Fruit fly (Drosophila melanogaster) whole organism, embryonic: ENCODE data around the gene Shawn.

Source experiments
- Ada2b ChIP-seq: fragments of 200-800 bp; sonication (Bioruptor generic); IDR thresholded peaks from 2 replicates; pipeline ENCODE4 v1.3.6; 2022; ENCODE audit warnings: missing biosample characterization, missing genetic modification characterization
- Aef1 ChIP-seq: fragments of 200-800 bp; sonication (Bioruptor generic); IDR thresholded peaks from 3 replicates; pipeline ENCODE4 v1.3.6; 2022; ENCODE audit warnings: missing biosample characterization, missing genetic modification characterization
- Awh ChIP-seq: fragments of 200-800 bp; sonication (Bioruptor generic); IDR thresholded peaks from 2 replicates; pipeline ENCODE4, ENCODE4 v1.3.6; 2022; ENCODE audit warnings: missing biosample characterization, missing genetic modification characterization
- BEAF-32 ChIP-seq: fragments of 200-800 bp; sonication (Bioruptor generic); optimal IDR thresholded peaks from 3 replicates; lab custom pipeline; 2017; ENCODE audit warnings: missing biosample characterization, missing genetic modification characterization, mild to moderate bottlenecking, moderate library complexity, missing genetic modification reagents
- Bdp1 ChIP-seq: fragments of 200-800 bp; sonication (Bioruptor generic); optimal IDR thresholded peaks from 3 replicates; lab custom pipeline; 2016; ENCODE audit warnings: missing biosample characterization, missing genetic modification characterization
- Bgb ChIP-seq: fragments of 200-800 bp; sonication (Bioruptor generic); IDR thresholded peaks from 2 replicates; pipeline ENCODE4 v1.3.6; 2022; ENCODE audit warnings: missing biosample characterization, missing genetic modification characterization; ENCODE audit not compliant: partially characterized antibody
- CG10366 ChIP-seq: fragments of 200-800 bp; sonication (Bioruptor generic); IDR thresholded peaks from 2 replicates; pipeline ENCODE4 v1.3.6; 2022; ENCODE audit warnings: missing biosample characterization, missing genetic modification characterization
- CG12391 ChIP-seq: fragments of 200-800 bp; sonication (Bioruptor generic); optimal IDR thresholded peaks from 3 replicates; lab custom pipeline; 2018; ENCODE audit warnings: missing biosample characterization, mild to moderate bottlenecking, missing genetic modification characterization, moderate library complexity
- CG12659 ChIP-seq: fragments of 200-800 bp; sonication (Bioruptor generic); optimal IDR thresholded peaks from 3 replicates; lab custom pipeline; 2017; ENCODE audit warnings: mild to moderate bottlenecking, missing biosample characterization, missing genetic modification reagents, missing genetic modification characterization
- CG1647 ChIP-seq: fragments of 200-800 bp; sonication (Bioruptor generic); optimal IDR thresholded peaks from 3 replicates; lab custom pipeline; 2016; ENCODE audit warnings: missing biosample characterization, missing genetic modification characterization
- CG16779 ChIP-seq: fragments of 200-800 bp; sonication (Bioruptor generic); IDR thresholded peaks from 2 replicates; pipeline ENCODE4 v1.3.6; 2022; ENCODE audit warnings: missing biosample characterization, missing genetic modification characterization
- CG17186 ChIP-seq: fragments of 200-800 bp; sonication (Bioruptor generic); optimal IDR thresholded peaks from 3 replicates; lab custom pipeline; 2017; ENCODE audit warnings: missing biosample characterization, missing genetic modification reagents, missing genetic modification characterization
- CG17385 ChIP-seq: fragments of 200-800 bp; sonication (Bioruptor generic); optimal IDR thresholded peaks from 3 replicates; lab custom pipeline; 2018; ENCODE audit warnings: missing biosample characterization, mild to moderate bottlenecking, missing genetic modification characterization
- CG2116 ChIP-seq: fragments of 200-800 bp; sonication (Bioruptor generic); optimal IDR thresholded peaks from 3 replicates; lab custom pipeline; 2018; ENCODE audit warnings: missing biosample characterization, mild to moderate bottlenecking, missing genetic modification characterization
- CG30020 ChIP-seq: fragments of 200-800 bp; optimal IDR thresholded peaks from 2 replicates; lab custom pipeline; 2019; ENCODE audit warnings: missing biosample characterization, mild to moderate bottlenecking, missing genetic modification characterization, moderate library complexity
- CG31441 ChIP-seq: fragments of 200-800 bp; sonication (Bioruptor generic); IDR thresholded peaks from 2 replicates; pipeline ENCODE4 v1.3.6; 2022; ENCODE audit warnings: missing biosample characterization, missing genetic modification characterization
- CG32532 ChIP-seq: fragments of 200-800 bp; sonication (Bioruptor generic); IDR thresholded peaks from 2 replicates; pipeline ENCODE4 v1.3.6; 2022; ENCODE audit warnings: missing biosample characterization, missing genetic modification characterization
- CG34422 ChIP-seq: fragments of 200-800 bp; sonication (Bioruptor generic); IDR thresholded peaks from 3 replicates; pipeline ENCODE4 v1.3.6; 2022; ENCODE audit warnings: missing biosample characterization, missing genetic modification characterization
- CG3726 ChIP-seq: fragments of 200-800 bp; sonication (Bioruptor generic); IDR thresholded peaks from 3 replicates; pipeline ENCODE4, ENCODE4 v1.3.6; 2022; ENCODE audit warnings: missing biosample characterization, missing genetic modification characterization
- CG3838 ChIP-seq: fragments of 200-800 bp; sonication (Bioruptor generic); optimal IDR thresholded peaks from 3 replicates; lab custom pipeline; 2016; ENCODE audit warnings: missing biosample characterization, missing genetic modification characterization
- CG4854 ChIP-seq: fragments of 200-800 bp; sonication (Bioruptor generic); optimal IDR thresholded peaks from 2 replicates; lab custom pipeline; 2016; ENCODE audit warnings: missing biosample characterization, missing genetic modification characterization, inconsistent platforms
- CG6689 ChIP-seq: fragments of 200-800 bp; sonication (Bioruptor generic); IDR thresholded peaks from 2 replicates; pipeline ENCODE4 v1.3.6; 2022; ENCODE audit warnings: missing biosample characterization, missing genetic modification characterization
- CG6854 ChIP-seq: fragments of 200-800 bp; sonication (Bioruptor generic); optimal IDR thresholded peaks from 3 replicates; lab custom pipeline; 2017; ENCODE audit warnings: missing biosample characterization, mild to moderate bottlenecking, missing genetic modification characterization
- CG8359 ChIP-seq: fragments of 200-800 bp; sonication (Bioruptor generic); optimal IDR thresholded peaks from 2 replicates; lab custom pipeline; 2017; ENCODE audit warnings: missing biosample characterization, mild to moderate bottlenecking, missing genetic modification characterization, borderline replicate concordance
- CG8944 ChIP-seq: fragments of 200-800 bp; sonication (Bioruptor generic); optimal IDR thresholded peaks from 3 replicates; lab custom pipeline; 2016; ENCODE audit warnings: missing biosample characterization, missing genetic modification characterization
- CG9437 ChIP-seq: fragments of 200-800 bp; sonication (Bioruptor generic); optimal IDR thresholded peaks from 2 replicates; lab custom pipeline; 2018; ENCODE audit warnings: missing biosample characterization, mild to moderate bottlenecking, missing genetic modification characterization
- Dp ChIP-seq: fragments of 200-800 bp; sonication (Bioruptor generic); optimal IDR thresholded peaks from 2 replicates; lab custom pipeline; 2018; ENCODE audit warnings: missing biosample characterization, mild to moderate bottlenecking, missing genetic modification characterization, moderate library complexity
- Hr3 ChIP-seq: fragments of 200-800 bp; sonication (Bioruptor generic); optimal IDR thresholded peaks from 3 replicates; lab custom pipeline; 2016; ENCODE audit warnings: missing biosample characterization, missing genetic modification characterization
- Jarid2 ChIP-seq: fragments of 200-800 bp; sonication (Bioruptor generic); optimal IDR thresholded peaks from 3 replicates; lab custom pipeline; 2017; ENCODE audit warnings: mild to moderate bottlenecking, missing biosample characterization, missing genetic modification reagents, missing genetic modification characterization
- Lhr ChIP-seq: fragments of 200-800 bp; sonication (Bioruptor generic); optimal IDR thresholded peaks from 3 replicates; lab custom pipeline; 2017; ENCODE audit warnings: mild to moderate bottlenecking, missing biosample characterization, missing genetic modification reagents, missing genetic modification characterization
- Optix ChIP-seq: fragments of 200-800 bp; sonication (Bioruptor generic); IDR thresholded peaks from 3 replicates; pipeline ENCODE4 v1.3.6; 2022; ENCODE audit warnings: missing biosample characterization, missing genetic modification characterization
- Pdp1 ChIP-seq, 2 experiments: fragments of 200-800 bp; sonication (Bioruptor generic); optimal IDR thresholded peaks; 3 replicates each; lab custom pipeline; 2016; ENCODE audit warnings: missing biosample characterization in 2 of 2, missing genetic modification characterization in 2 of 2, mild to moderate bottlenecking in 1 of 2, moderate library complexity in 1 of 2
- Sox100B ChIP-seq: fragments of 200-800 bp; sonication (Bioruptor generic); optimal IDR thresholded peaks from 3 replicates; lab custom pipeline; 2018; ENCODE audit warnings: missing biosample characterization, mild to moderate bottlenecking, missing genetic modification characterization
- Stat92E ChIP-seq, 3 experiments: fragments of >200 bp in 2 of 3; fragments of 200-800 bp in 1 of 3; sonication (Bioruptor generic) in 1 of 3; optimal IDR thresholded peaks; 2 replicates each; lab custom pipeline; 2017 to 2019; ENCODE audit warnings: missing biosample characterization in 3 of 3, missing genetic modification characterization in 3 of 3, mild to moderate bottlenecking in 1 of 3, moderate library complexity in 1 of 3
- TFAM ChIP-seq: fragments of 200-800 bp; sonication (Bioruptor generic); optimal IDR thresholded peaks from 2 replicates; lab custom pipeline; 2017; ENCODE audit warnings: missing biosample characterization, missing genetic modification characterization, inconsistent platforms
- ac ChIP-seq: fragments of 200-800 bp; sonication (Bioruptor generic); optimal IDR thresholded peaks from 3 replicates; lab custom pipeline; 2017; ENCODE audit warnings: missing biosample characterization, mild to moderate bottlenecking, missing genetic modification characterization
- ap ChIP-seq: fragments of 200-800 bp; sonication (Bioruptor generic); IDR thresholded peaks from 2 replicates; pipeline ENCODE4 v1.3.6; 2022; ENCODE audit warnings: missing biosample characterization, missing genetic modification characterization
- az2 ChIP-seq: fragments of 200-800 bp; sonication (Bioruptor generic); optimal IDR thresholded peaks from 3 replicates; lab custom pipeline; 2016; ENCODE audit warnings: missing biosample characterization, missing genetic modification characterization
- br ChIP-seq: fragments of >200 bp; optimal IDR thresholded peaks from 2 replicates; lab custom pipeline; 2017
- cg ChIP-seq: fragments of 200-800 bp; sonication (Bioruptor generic); optimal IDR thresholded peaks from 3 replicates; lab custom pipeline; 2019; ENCODE audit warnings: missing biosample characterization, mild to moderate bottlenecking, missing genetic modification characterization, moderate library complexity
- ewg ChIP-seq: fragments of 200-800 bp; sonication (Bioruptor generic); optimal IDR thresholded peaks from 3 replicates; lab custom pipeline; 2017; ENCODE audit warnings: mild to moderate bottlenecking, missing biosample characterization, missing genetic modification reagents, missing genetic modification characterization
- fd96Cb ChIP-seq: fragments of 200-800 bp; sonication (Bioruptor generic); optimal IDR thresholded peaks from 2 replicates; lab custom pipeline; 2018; ENCODE audit warnings: missing biosample characterization, mild to moderate bottlenecking, missing genetic modification characterization, moderate library complexity
- hth ChIP-seq: fragments of >200 bp; optimal IDR thresholded peaks from 2 replicates; lab custom pipeline; 2017; ENCODE audit warnings: inconsistent platforms
- lola ChIP-seq, 3 experiments: fragments of >200 bp in 2 of 3; fragments of 200-800 bp in 1 of 3; sonication (Bioruptor generic) in 1 of 3; optimal IDR thresholded peaks; 2 replicates each; lab custom pipeline; 2017 to 2019; ENCODE audit warnings: missing biosample characterization in 3 of 3, missing genetic modification characterization in 3 of 3, mild to moderate bottlenecking in 1 of 3, moderate library complexity in 1 of 3
- mld ChIP-seq: fragments of 200-800 bp; sonication (Bioruptor generic); IDR thresholded peaks from 3 replicates; pipeline ENCODE4 v1.3.6; 2022; ENCODE audit warnings: missing biosample characterization, missing genetic modification characterization; ENCODE audit not compliant: partially characterized antibody
- nmo ChIP-seq: fragments of 200-800 bp; sonication (Bioruptor generic); optimal IDR thresholded peaks from 2 replicates; lab custom pipeline; 2018; ENCODE audit warnings: missing biosample characterization, mild to moderate bottlenecking, missing genetic modification characterization, moderate library complexity
- p53 ChIP-seq: fragments of 200-800 bp; sonication (Bioruptor generic); optimal IDR thresholded peaks from 2 replicates; lab custom pipeline; 2016; ENCODE audit warnings: missing biosample characterization, missing genetic modification characterization
- psq ChIP-seq: fragments of 200-800 bp; sonication (Bioruptor generic); optimal IDR thresholded peaks from 2 replicates; lab custom pipeline; 2017; ENCODE audit warnings: missing biosample characterization, missing genetic modification characterization
- sd ChIP-seq: fragments of 200-800 bp; sonication (Bioruptor generic); optimal IDR thresholded peaks from 3 replicates; lab custom pipeline; 2018; ENCODE audit warnings: missing biosample characterization, mild to moderate bottlenecking, missing genetic modification characterization, moderate library complexity
- trh ChIP-seq: fragments of 200-800 bp; sonication (Bioruptor generic); optimal IDR thresholded peaks from 2 replicates; lab custom pipeline; 2016; ENCODE audit warnings: missing biosample characterization, missing genetic modification characterization

Shawn gene

dm6 chrX:19579648-19580301 lies 31.6 kb upstream of the Shawn start, which contains the start of gene Tao (continued):
- TF ChIP-seq cg (GFP tag; lab: Kevin White, UChicago) (no peak), sd (tag; lab: Kevin White, UChicago) (no peak), hth (lab: Kevin White, UChicago) (no peak), CG4854 (GFP tag; lab: Kevin White, UChicago) (no peak), CG1647 (GFP tag; lab: Kevin White, UChicago) (no peak), nmo (GFP tag; lab: Kevin White, UChicago) (peak; percentile 43), Aef1 (no peak), CG8944 (no peak), p53 (GFP tag; lab: Kevin White, UChicago) (no peak), CG3838 (GFP tag; lab: Kevin White, UChicago) (no peak), CG12391 (peak; percentile 41), TFAM (no peak), mld (peak; percentile 54; the same call in 1 of the 3 replicates), Ada2b (GFP tag; lab: Robert Waterston, UW) (no peak), CG31441 (GFP tag; lab: Robert Waterston, UW) (no peak; the same call in 1 of the 2 replicates), Lhr (no peak), ac (GFP tag; lab: Kevin White, UChicago) (no peak), CG10366 (GFP tag; lab: Robert Waterston, UW) (no peak), ap (GFP tag; lab: Robert Waterston, UW) (no peak), fd96Cb (tag; lab: Kevin White, UChicago) (no peak), ewg (GFP tag; lab: Kevin White, UChicago) (no peak), CG17385 (no peak), Dp (peak; percentile 72), CG2116 (peak; percentile 82), Optix (GFP tag; lab: Robert Waterston, UW) (no peak), CG17186 (GFP tag; lab: Kevin White, UChicago) (no peak), Sox100B (GFP tag; lab: Kevin White, UChicago) (no peak), CG6854 (GFP tag; lab: Kevin White, UChicago) (no peak), psq (GFP tag; lab: Kevin White, UChicago) (no peak), br (lab: Kevin White, UChicago) (no peak), Awh (GFP tag; lab: Robert Waterston, UW) (no peak), Stat92E (GFP tag; optimal IDR thresholded peaks at IDR 0.05; lab: Kevin White, UChicago) (no peak), Jarid2 (GFP tag; lab: Kevin White, UChicago) (no peak), Bgb (GFP tag; lab: Robert Waterston, UW) (peak; percentile 77), CG34422 (no peak), CG32532 (GFP tag; lab: Robert Waterston, UW) (no peak), CG6689 (GFP tag; lab: Robert Waterston, UW) (no peak), CG12659 (peak; percentile 12), CG3726 (GFP tag; lab: Robert Waterston, UW) (no peak), CG30020 (tag; lab: Kevin White, UChicago) (no peak), trh (no peak), Hr3 (no peak), Pdp1 (GFP tag; optimal IDR thresholded peaks at IDR 0.05; lab: Kevin White, UChicago) (peak in 1 of 2 experiments; percentile 10), az2 (no peak), lola (GFP tag; optimal IDR thresholded peaks at IDR 0.05; lab: Kevin White, UChicago) (no peak), CG8359 (GFP tag; lab: Kevin White, UChicago) (no peak), CG16779 (GFP tag; lab: Robert Waterston, UW) (no peak), BEAF-32 (peak; percentile 90), CG9437 (GFP tag; lab: Kevin White, UChicago) (peak; percentile 21), Bdp1 (GFP tag; lab: Kevin White, UChicago) (no peak)
